Worm (Caenorhabditis elegans) whole organism, L2 larva: ENCODE results near the gene cpna-5.

ENCODE experiments used
- alr-1 ChIP-seq: fragments of 150-350 bp; optimal IDR thresholded peaks from 2 replicates; lab custom pipeline; 2014; ENCODE audit warnings: missing biosample characterization, missing genetic modification characterization
- aly-2 ChIP-seq: fragments of 150-350 bp; optimal IDR thresholded peaks from 2 replicates; lab custom pipeline; 2014; ENCODE audit warnings: missing biosample characterization, missing genetic modification characterization
- ama-1 ChIP-seq: fragments of 150-350 bp; optimal IDR thresholded peaks from 2 replicates; lab custom pipeline; 2018; ENCODE audit warnings: inconsistent platforms
- ceh-82 ChIP-seq: fragments of 150-350 bp; optimal IDR thresholded peaks from 2 replicates; lab custom pipeline; 2014; ENCODE audit warnings: missing biosample characterization, missing genetic modification characterization
- elt-3 ChIP-seq: sonication (generic microtip); optimal IDR thresholded peaks from 2 replicates; lab custom pipeline; 2017; ENCODE audit warnings: missing biosample characterization, missing genetic modification characterization
- lin-13 ChIP-seq: fragments of 150-350 bp; optimal IDR thresholded peaks from 2 replicates; lab custom pipeline; 2014; ENCODE audit warnings: missing biosample characterization, missing genetic modification reagents, missing genetic modification characterization
- nhr-23 ChIP-seq: fragments of 150-350 bp; optimal IDR thresholded peaks from 2 replicates; lab custom pipeline; 2014; ENCODE audit warnings: missing biosample characterization, missing genetic modification reagents, missing genetic modification characterization
- unc-39 ChIP-seq: fragments of 150-350 bp; optimal IDR thresholded peaks from 2 replicates; lab custom pipeline; 2014; ENCODE audit warnings: missing biosample characterization, missing genetic modification characterization
- unc-62 ChIP-seq: fragments of 150-350 bp; optimal IDR thresholded peaks from 2 replicates; lab custom pipeline; 2014; ENCODE audit warnings: missing biosample characterization, missing genetic modification reagents, missing genetic modification characterization
- zag-1 ChIP-seq: fragments of 150-350 bp; optimal IDR thresholded peaks from 2 replicates; lab custom pipeline; 2014; ENCODE audit warnings: missing biosample characterization, missing genetic modification characterization
- ztf-1 ChIP-seq: fragments of 200-800 bp; sonication (Bioruptor generic); conservative IDR thresholded peaks from 2 replicates; pipeline ENCODE4 v1.3.6; 2022; ENCODE audit warnings: missing genetic modification characterization, missing compliant biosample characterization

DNA sequence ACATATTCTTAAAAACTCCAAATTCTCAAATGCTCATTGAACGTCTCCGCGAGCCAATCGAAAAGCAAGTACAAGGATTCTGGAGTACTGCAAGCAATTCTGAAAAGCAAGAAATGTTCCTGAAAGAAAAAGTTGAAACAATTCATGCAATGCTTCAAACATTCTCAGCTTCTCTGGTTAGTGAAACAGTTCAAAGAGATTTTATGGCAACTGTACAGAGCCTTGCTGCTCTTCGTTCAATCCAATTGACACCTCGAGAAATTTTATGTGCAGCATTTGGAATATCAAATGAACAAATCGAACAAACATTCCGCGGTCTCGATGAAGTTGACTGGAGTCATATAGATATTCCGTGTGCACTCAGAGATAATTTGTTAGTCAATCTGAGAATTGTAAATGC, 18.3 kb upstream of the cpna-5 start:
- TF ChIP-seq unc-39 (tag; lab: Kevin White, UChicago), result no peak
- TF ChIP-seq lin-13 (GFP tag; lab: Kevin White, UChicago), result no peak
- TF ChIP-seq aly-2 (tag; lab: Kevin White, UChicago), result no peak
- no peak for TF ChIP-seq alr-1
- TF ChIP-seq unc-62 (GFP tag; lab: Kevin White, UChicago), result no peak
- no peak for TF ChIP-seq elt-3
- TF ChIP-seq ztf-1 (GFP tag; lab: Robert Waterston, UW), result no peak
- no peak for TF ChIP-seq nhr-23 (tag; lab: Kevin White, UChicago)
- TF ChIP-seq ama-1 (lab: Kevin White, UChicago), result no peak
- TF ChIP-seq ceh-82 (tag; lab: Kevin White, UChicago), result no peak
- no peak for TF ChIP-seq zag-1 (tag; lab: Kevin White, UChicago)
